Fruit fly (Drosophila melanogaster) whole organism, embryonic: Measurements from ENCODE around the gene scu.
A peak's percentile ranks its signal among the peaks of the same experiment; 100 is the strongest.

Experiments used
- CG11093 ChIP-seq: fragments of 200-800 bp; sonication (Bioruptor generic); IDR thresholded peaks from 3 replicates; pipeline ENCODE4 v1.3.6; 2022; ENCODE audit warnings: missing biosample characterization, missing genetic modification characterization
- CG11247 ChIP-seq: fragments of 200-800 bp; sonication (Bioruptor generic); IDR thresholded peaks from 2 replicates; pipeline ENCODE4 v1.3.6; 2022; ENCODE audit warnings: missing biosample characterization, missing genetic modification characterization
- CG11504 ChIP-seq: fragments of 200-800 bp; sonication (Bioruptor generic); optimal IDR thresholded peaks from 3 replicates; lab custom pipeline; 2019; ENCODE audit warnings: missing biosample characterization, mild to moderate bottlenecking, missing genetic modification characterization, moderate library complexity
- CG12104 ChIP-seq: fragments of 200-800 bp; sonication (Bioruptor generic); optimal IDR thresholded peaks from 3 replicates; lab custom pipeline; 2016; ENCODE audit warnings: missing biosample characterization, missing genetic modification characterization
- CG14441 ChIP-seq: fragments of 200-800 bp; sonication (Bioruptor generic); IDR thresholded peaks from 2 replicates; pipeline ENCODE4 v1.3.6; 2022; ENCODE audit warnings: missing biosample characterization, missing genetic modification characterization
- CG15269 ChIP-seq: fragments of 200-800 bp; sonication (Bioruptor generic); optimal IDR thresholded peaks from 2 replicates; lab custom pipeline; 2018; ENCODE audit warnings: missing biosample characterization, mild to moderate bottlenecking, missing genetic modification characterization, moderate library complexity
- CG1602 ChIP-seq: fragments of 200-800 bp; sonication (Bioruptor generic); optimal IDR thresholded peaks from 3 replicates; lab custom pipeline; 2016; ENCODE audit warnings: missing biosample characterization, missing genetic modification characterization
- CG1603 ChIP-seq: fragments of 200-800 bp; sonication (Bioruptor generic); optimal IDR thresholded peaks from 2 replicates; lab custom pipeline; 2019; ENCODE audit warnings: missing biosample characterization, mild to moderate bottlenecking, missing genetic modification characterization, moderate library complexity
- CG17802 ChIP-seq: fragments of 200-800 bp; sonication (Bioruptor generic); optimal IDR thresholded peaks from 2 replicates; lab custom pipeline; 2018; ENCODE audit warnings: missing biosample characterization, mild to moderate bottlenecking, missing genetic modification characterization, moderate library complexity
- CG18011 ChIP-seq: fragments of 200-800 bp; sonication (Bioruptor generic); optimal IDR thresholded peaks from 2 replicates; lab custom pipeline; 2017; ENCODE audit warnings: missing biosample characterization, missing genetic modification characterization, mild to moderate bottlenecking, moderate library complexity, missing genotype
- CG31224 ChIP-seq: fragments of 200-800 bp; sonication (Bioruptor generic); IDR thresholded peaks from 2 replicates; pipeline ENCODE4 v1.3.6; 2022; ENCODE audit warnings: missing biosample characterization, missing genetic modification characterization
- CG3281 ChIP-seq: fragments of 200-800 bp; sonication (Bioruptor generic); optimal IDR thresholded peaks from 3 replicates; lab custom pipeline; 2017; ENCODE audit warnings: missing biosample characterization, mild to moderate bottlenecking, missing genetic modification characterization
- CG4360 ChIP-seq: fragments of 200-800 bp; sonication (Bioruptor generic); IDR thresholded peaks from 2 replicates; pipeline ENCODE4 v1.3.6; 2022; ENCODE audit warnings: missing biosample characterization, missing genetic modification characterization
- CG4424 ChIP-seq: fragments of 200-800 bp; sonication (Bioruptor generic); optimal IDR thresholded peaks from 3 replicates; lab custom pipeline; 2016; ENCODE audit warnings: missing biosample characterization, missing genetic modification characterization
- CG4707 ChIP-seq: fragments of 200-800 bp; sonication (Bioruptor generic); optimal IDR thresholded peaks from 2 replicates; lab custom pipeline; 2018; ENCODE audit warnings: missing biosample characterization, mild to moderate bottlenecking, missing genetic modification characterization, moderate library complexity
- CG4820 ChIP-seq: fragments of 200-800 bp; sonication (Bioruptor generic); optimal IDR thresholded peaks from 3 replicates; lab custom pipeline; 2016; ENCODE audit warnings: missing biosample characterization, missing genetic modification characterization
- CG5245 ChIP-seq: fragments of 200-800 bp; sonication (Bioruptor generic); optimal IDR thresholded peaks from 3 replicates; lab custom pipeline; 2016; ENCODE audit warnings: missing biosample characterization, missing genetic modification characterization
- CG6689 ChIP-seq: fragments of 200-800 bp; sonication (Bioruptor generic); IDR thresholded peaks from 2 replicates; pipeline ENCODE4 v1.3.6; 2022; ENCODE audit warnings: missing biosample characterization, missing genetic modification characterization
- CG9797 ChIP-seq: fragments of 200-800 bp; sonication (Bioruptor generic); optimal IDR thresholded peaks from 3 replicates; lab custom pipeline; 2018; ENCODE audit warnings: missing biosample characterization, mild to moderate bottlenecking, missing genetic modification characterization
- CkIIα-i1 ChIP-seq: fragments of 200-800 bp; sonication (Bioruptor generic); IDR thresholded peaks from 2 replicates; pipeline ENCODE4 v1.3.6; 2022; ENCODE audit warnings: missing biosample characterization, missing genetic modification characterization
- Dfd ChIP-seq, 2 experiments: fragments of >200 bp; optimal IDR thresholded peaks; 2 replicates each; lab custom pipeline; 2017; ENCODE audit warnings: missing biosample characterization in 2 of 2, missing genetic modification characterization in 2 of 2
- Fer2 ChIP-seq: fragments of 200-800 bp; sonication (Bioruptor generic); optimal IDR thresholded peaks from 2 replicates; lab custom pipeline; 2018; ENCODE audit warnings: missing biosample characterization, mild to moderate bottlenecking, missing genetic modification characterization, moderate library complexity
- H15 ChIP-seq: fragments of 200-800 bp; sonication (Bioruptor generic); IDR thresholded peaks from 3 replicates; pipeline ENCODE4 v1.3.6; 2022; ENCODE audit warnings: missing biosample characterization, missing genetic modification characterization
- H2.0 ChIP-seq: fragments of 200-800 bp; sonication (Bioruptor generic); IDR thresholded peaks from 2 replicates; pipeline ENCODE4 v1.3.6; 2022; ENCODE audit warnings: missing biosample characterization, missing genetic modification characterization
- HLHmδ ChIP-seq: fragments of 200-800 bp; sonication (Bioruptor generic); optimal IDR thresholded peaks from 2 replicates; lab custom pipeline; 2018; ENCODE audit warnings: missing biosample characterization, mild to moderate bottlenecking, missing genetic modification characterization, moderate library complexity
- Lpt ChIP-seq: fragments of >200 bp; optimal IDR thresholded peaks from 2 replicates; lab custom pipeline; 2018; ENCODE audit warnings: missing biosample characterization, missing genetic modification characterization
- MTF-1 ChIP-seq: fragments of 200-800 bp; sonication (Bioruptor generic); optimal IDR thresholded peaks from 2 replicates; lab custom pipeline; 2018; ENCODE audit warnings: missing biosample characterization, mild to moderate bottlenecking, missing genetic modification characterization, borderline replicate concordance
- Mad ChIP-seq: fragments of 200-800 bp; sonication (Bioruptor generic); optimal IDR thresholded peaks from 2 replicates; lab custom pipeline; 2016; ENCODE audit warnings: missing biosample characterization, missing genetic modification characterization
- Oaz ChIP-seq: fragments of 200-800 bp; sonication (Bioruptor generic); IDR thresholded peaks from 2 replicates; pipeline ENCODE4 v1.3.6; 2022; ENCODE audit warnings: missing biosample characterization, missing genetic modification characterization
- Opbp ChIP-seq: fragments of 200-800 bp; sonication (Bioruptor generic); IDR thresholded peaks from 3 replicates; pipeline ENCODE4 v1.3.6; 2022; ENCODE audit warnings: missing biosample characterization, missing genetic modification characterization; ENCODE audit not compliant: partially characterized antibody
- Ssrp ChIP-seq: fragments of 200-800 bp; sonication (Bioruptor generic); optimal IDR thresholded peaks from 2 replicates; lab custom pipeline; 2018; ENCODE audit warnings: missing biosample characterization, mild to moderate bottlenecking, missing genetic modification characterization, moderate library complexity
- Xrp1 ChIP-seq: fragments of 200-800 bp; sonication (Bioruptor generic); IDR thresholded peaks from 2 replicates; pipeline ENCODE4 v1.3.6; 2022; ENCODE audit warnings: missing biosample characterization, missing genetic modification characterization
- az2 ChIP-seq: fragments of 200-800 bp; sonication (Bioruptor generic); optimal IDR thresholded peaks from 3 replicates; lab custom pipeline; 2016; ENCODE audit warnings: missing biosample characterization, missing genetic modification characterization
- bbx ChIP-seq: fragments of 200-800 bp; sonication (Bioruptor generic); IDR thresholded peaks from 2 replicates; pipeline ENCODE4 v1.3.6; 2022; ENCODE audit warnings: missing biosample characterization, missing genetic modification characterization; ENCODE audit not compliant: partially characterized antibody
- bcd ChIP-seq: fragments of 200-800 bp; sonication (Bioruptor generic); optimal IDR thresholded peaks from 2 replicates; lab custom pipeline; 2017; ENCODE audit warnings: missing biosample characterization, mild to moderate bottlenecking, missing genetic modification characterization
- croc ChIP-seq: fragments of 200-800 bp; sonication (Bioruptor generic); conservative IDR thresholded peaks from 3 replicates; pipeline ENCODE4 v1.3.6; 2022; ENCODE audit warnings: missing biosample characterization, missing genetic modification characterization
- dan ChIP-seq: fragments of 200-800 bp; sonication (Bioruptor generic); IDR thresholded peaks from 2 replicates; pipeline ENCODE4 v1.3.6; 2022; ENCODE audit warnings: missing biosample characterization, missing genetic modification characterization
- esg ChIP-seq: fragments of 200-800 bp; sonication (Bioruptor generic); conservative IDR thresholded peaks from 2 replicates; pipeline ENCODE4 v1.3.6; 2022; ENCODE audit warnings: missing biosample characterization, missing genetic modification characterization
- eve ChIP-seq, 2 experiments: fragments of >200 bp; optimal IDR thresholded peaks; 2 replicates each; lab custom pipeline; 2017; ENCODE audit warnings: missing biosample characterization in 2 of 2, missing genetic modification characterization in 2 of 2
- ind ChIP-seq: fragments of 200-800 bp; sonication (Bioruptor generic); optimal IDR thresholded peaks from 3 replicates; lab custom pipeline; 2016; ENCODE audit warnings: missing biosample characterization, missing genetic modification characterization
- klu ChIP-seq: fragments of 200-800 bp; sonication (Bioruptor generic); IDR thresholded peaks from 2 replicates; pipeline ENCODE4 v1.3.6; 2022; ENCODE audit warnings: missing biosample characterization, missing genetic modification characterization
- maf-S ChIP-seq: fragments of 200-800 bp; sonication (Bioruptor generic); optimal IDR thresholded peaks from 2 replicates; lab custom pipeline; 2016; ENCODE audit warnings: missing biosample characterization, missing genetic modification characterization
- nau ChIP-seq: fragments of 200-800 bp; sonication (Bioruptor generic); optimal IDR thresholded peaks from 3 replicates; lab custom pipeline; 2017; ENCODE audit warnings: missing biosample characterization, mild to moderate bottlenecking, missing genetic modification characterization, missing genetic modification reagents
- peb ChIP-seq: fragments of 200-800 bp; sonication (Bioruptor generic); IDR thresholded peaks from 2 replicates; pipeline ENCODE4 v1.3.6; 2022; ENCODE audit warnings: missing biosample characterization, missing genetic modification characterization
- pfk ChIP-seq: fragments of 200-800 bp; sonication (Bioruptor generic); optimal IDR thresholded peaks from 2 replicates; lab custom pipeline; 2018; ENCODE audit warnings: missing biosample characterization, mild to moderate bottlenecking, missing genetic modification characterization, moderate library complexity
- pho ChIP-seq: fragments of 200-800 bp; sonication (Bioruptor generic); optimal IDR thresholded peaks from 2 replicates; lab custom pipeline; 2016; ENCODE audit warnings: missing biosample characterization, missing genetic modification characterization
- prd ChIP-seq, 3 experiments: fragments of >200 bp in 2 of 3; fragments of 200-800 bp in 1 of 3; sonication (Bioruptor generic) in 1 of 3; optimal IDR thresholded peaks in 2 of 3; IDR thresholded peaks in 1 of 3; 2 replicates in 2 of 3; 3 replicates in 1 of 3; pipeline versions ENCODE4 v1.3.6 to Lab custom; 2017 to 2022; ENCODE audit warnings: missing biosample characterization in 1 of 3, missing genetic modification characterization in 1 of 3
- seq ChIP-seq: fragments of 200-800 bp; sonication (Bioruptor generic); IDR thresholded peaks from 2 replicates; pipeline ENCODE4 v1.3.6; 2022; ENCODE audit warnings: missing biosample characterization, missing genetic modification characterization
- shn ChIP-seq: fragments of 200-800 bp; sonication (Bioruptor generic); optimal IDR thresholded peaks from 3 replicates; lab custom pipeline; 2016; ENCODE audit warnings: missing biosample characterization, missing genetic modification characterization
- slbo ChIP-seq: fragments of 200-800 bp; sonication (Bioruptor generic); IDR thresholded peaks from 2 replicates; pipeline ENCODE4 v1.3.6; 2022; ENCODE audit warnings: missing biosample characterization, missing genetic modification characterization
- sr ChIP-seq: fragments of 200-800 bp; sonication (Bioruptor generic); IDR thresholded peaks from 3 replicates; pipeline ENCODE4 v1.3.6; 2022; ENCODE audit warnings: missing biosample characterization, missing genetic modification characterization
- unc-4 ChIP-seq: fragments of 200-800 bp; sonication (Bioruptor generic); IDR thresholded peaks from 2 replicates; pipeline ENCODE4 v1.3.6; 2022; ENCODE audit warnings: missing biosample characterization, missing genetic modification characterization; ENCODE audit not compliant: partially characterized antibody

scu gene

dm6 chrX:18125520-18125919, 34.5 kb downstream of the scu start (continued):
- TF ChIP-seq CkIIα-i1 (GFP tag; lab: Robert Waterston, UW): no peak
- no peak for TF ChIP-seq Ssrp (tag; lab: Kevin White, UChicago)
- no peak for TF ChIP-seq CG11504 (tag; lab: Kevin White, UChicago)
- TF ChIP-seq Opbp (GFP tag; lab: Robert Waterston, UW): no peak
- no peak for TF ChIP-seq peb (GFP tag; lab: Robert Waterston, UW)
- no peak for TF ChIP-seq esg
- TF ChIP-seq Mad (GFP tag; lab: Kevin White, UChicago): no peak
- no peak for TF ChIP-seq CG31224 (GFP tag; lab: Robert Waterston, UW)
- TF ChIP-seq CG11093 (GFP tag; lab: Robert Waterston, UW): no peak
- TF ChIP-seq sr (GFP tag; lab: Robert Waterston, UW): no peak
- TF ChIP-seq pfk (GFP tag; lab: Kevin White, UChicago): no peak
- no peak for TF ChIP-seq CG17802 (tag; lab: Kevin White, UChicago)
- TF ChIP-seq HLHmδ (GFP tag; lab: Kevin White, UChicago): no peak
- TF ChIP-seq CG6689: no peak
- TF ChIP-seq CG1603 (tag; lab: Kevin White, UChicago): no peak
- no peak for TF ChIP-seq CG11247 (GFP tag; lab: Robert Waterston, UW)
- no peak for TF ChIP-seq CG4424 (GFP tag; lab: Kevin White, UChicago)
- TF ChIP-seq maf-S (GFP tag; lab: Kevin White, UChicago): no peak
- no peak for TF ChIP-seq Oaz (GFP tag; lab: Robert Waterston, UW)
- TF ChIP-seq slbo: no peak
- no peak for TF ChIP-seq CG12104 (GFP tag; lab: Kevin White, UChicago)
- TF ChIP-seq dan: no peak
- TF ChIP-seq nau (GFP tag; lab: Kevin White, UChicago): no peak
- TF ChIP-seq CG4820 (GFP tag; lab: Kevin White, UChicago): no peak
- TF ChIP-seq unc-4 (GFP tag; lab: Robert Waterston, UW): no peak
- no peak for TF ChIP-seq croc (GFP tag; lab: Robert Waterston, UW)
- TF ChIP-seq ind (GFP tag; lab: Kevin White, UChicago): peak; percentile 2
- TF ChIP-seq pho (GFP tag; lab: Kevin White, UChicago): no peak
- TF ChIP-seq CG15269 (tag; lab: Kevin White, UChicago): peak; percentile 42
- TF ChIP-seq MTF-1 (GFP tag; lab: Kevin White, UChicago): no peak
- no peak for TF ChIP-seq Fer2
- no peak for TF ChIP-seq CG4360 (GFP tag; lab: Robert Waterston, UW)
- no peak for TF ChIP-seq Xrp1 (GFP tag; lab: Robert Waterston, UW)
- TF ChIP-seq Lpt (GFP tag; lab: Kevin White, UChicago): no peak
- peak; percentile 58 for TF ChIP-seq CG3281 (GFP tag; lab: Kevin White, UChicago)
- TF ChIP-seq H2.0: no peak
- no peak for TF ChIP-seq shn (GFP tag; lab: Kevin White, UChicago)
- no peak for TF ChIP-seq klu (GFP tag; lab: Robert Waterston, UW)
- TF ChIP-seq CG1602 (GFP tag; lab: Kevin White, UChicago): no peak
- TF ChIP-seq CG18011 (GFP tag; lab: Kevin White, UChicago): no peak
- TF ChIP-seq eve (GFP tag; optimal IDR thresholded peaks at IDR 0.05; lab: Kevin White, UChicago): peak in 1 of 2 experiments; percentile 16
- no peak for TF ChIP-seq Dfd (GFP tag; optimal IDR thresholded peaks at IDR 0.05; lab: Kevin White, UChicago)
- TF ChIP-seq bcd: peak; percentile 30
- TF ChIP-seq az2 (GFP tag; lab: Kevin White, UChicago): no peak
- no peak for TF ChIP-seq CG5245 (GFP tag; lab: Kevin White, UChicago)
- no peak for TF ChIP-seq bbx (GFP tag; lab: Robert Waterston, UW)
- no peak for TF ChIP-seq CG9797 (GFP tag; lab: Kevin White, UChicago)
- TF ChIP-seq seq (GFP tag; lab: Robert Waterston, UW): no peak
- no peak for TF ChIP-seq prd (optimal IDR thresholded peaks at IDR 0.05; lab: Kevin White, UChicago)
- peak; percentile 37; the same call in 2 of the 3 replicates for TF ChIP-seq prd (GFP tag; IDR thresholded peaks at IDR 0.05; lab: Robert Waterston, UW)
- TF ChIP-seq H15 (GFP tag; lab: Robert Waterston, UW): no peak
- no peak for TF ChIP-seq CG4707
- TF ChIP-seq CG14441 (GFP tag; lab: Robert Waterston, UW): no peak
